Worm (Caenorhabditis elegans): ENCODE data around the gene C18E9.2.

Gene C18E9.2

ce11 chrII:8933693-8934432 lies 30.9 kb upstream of the C18E9.2 start, which contains the start of gene T21B10.3 (continued):
- TF ChIP-seq hsf-1 (GFP tag; IDR thresholded peaks at IDR 0.05) (peak; percentile 91), B0261.1 (tag; optimal IDR thresholded peaks at IDR 0.05) (no peak), F55B11.4 (tag; optimal IDR thresholded peaks at IDR 0.05; ENCODE audit: borderline replicate concordance, insufficient read depth) (no peak), C17E4.6 (GFP tag; IDR thresholded peaks at IDR 0.05) (peak; percentile 86), ekl-4 (GFP tag; IDR thresholded peaks at IDR 0.05) (peak; percentile 86), ztf-26 (tag; optimal IDR thresholded peaks at IDR 0.05) (no peak), ztf-22 (GFP tag; optimal IDR thresholded peaks at IDR 0.05) (no peak), dpff-1 (tag; optimal IDR thresholded peaks at IDR 0.05) (peak; percentile 54), T07F8.4 (tag; optimal IDR thresholded peaks at IDR 0.05) (no peak), F22D6.2 (tag; optimal IDR thresholded peaks at IDR 0.05) (no peak), ztf-6 (GFP tag; IDR thresholded peaks at IDR 0.05) (no peak), ztf-3 (GFP tag; optimal IDR thresholded peaks at IDR 0.05) (no peak), gei-17 (GFP tag; optimal IDR thresholded peaks at IDR 0.05) (peak; percentile 31), bed-1 (GFP tag; IDR thresholded peaks at IDR 0.05) (no peak), B0019.2 (GFP tag; conservative IDR thresholded peaks at IDR 0.05) (peak; percentile 89), mxl-1 (tag; optimal IDR thresholded peaks at IDR 0.05) (no peak), B0336.3 (GFP tag; IDR thresholded peaks at IDR 0.05) (peak; percentile 93), snpc-1.3 (tag; optimal IDR thresholded peaks at IDR 0.05; ENCODE audit: insufficient read depth) (peak; percentile 90), C06A6.2 (GFP tag; conservative IDR thresholded peaks at IDR 0.05) (0 out of 2 replicates have a peak, but pooled peaks have one; percentile 39), rcor-1 (GFP tag; IDR thresholded peaks at IDR 0.05) (peak; percentile 94), F33H1.4 (GFP tag; IDR thresholded peaks at IDR 0.05) (peak; percentile 99), attf-6 (GFP tag; IDR thresholded peaks at IDR 0.05) (peak; percentile 87), egl-44 (GFP tag; IDR thresholded peaks at IDR 0.05) (no peak), B0035.1 (tag; optimal IDR thresholded peaks at IDR 0.05) (peak; percentile 53), ccch-3 (GFP tag; optimal IDR thresholded peaks at IDR 0.05) (no peak), egrh-3 (GFP tag; IDR thresholded peaks at IDR 0.05) (peak; percentile 31; the same call in 1 of the 2 replicates), F57C9.4 (tag; optimal IDR thresholded peaks at IDR 0.05) (no peak), nhr-120 (GFP tag; IDR thresholded peaks at IDR 0.05) (no peak), aptf-2 (GFP tag; conservative IDR thresholded peaks at IDR 0.05) (peak; percentile 45; the same call in 1 of the 2 replicates), madf-3 (GFP tag; IDR thresholded peaks at IDR 0.05) (peak; percentile 93), nhr-90 (tag; optimal IDR thresholded peaks at IDR 0.05) (no peak), madf-10 (tag; optimal IDR thresholded peaks at IDR 0.05) (peak; percentile 62), fkh-3 (tag; optimal IDR thresholded peaks at IDR 0.05) (no peak), ceh-79 (tag; optimal IDR thresholded peaks at IDR 0.05) (no peak), mcd-1 (GFP tag; IDR thresholded peaks at IDR 0.05) (peak; percentile 79)

- peak; percentile 2 for TF ChIP-seq lsl-1 (GFP tag; optimal IDR thresholded peaks at IDR 0.05)
- TF ChIP-seq egl-18 (GFP tag; IDR thresholded peaks at IDR 0.05) = no peak
- peak; percentile 80 for TF ChIP-seq Y95B8A.8 (GFP tag; IDR thresholded peaks at IDR 0.05)
- TF ChIP-seq snpc-3.4 (tag; optimal IDR thresholded peaks at IDR 0.05) = peak; percentile 1
- TF ChIP-seq rec-8 (tag; optimal IDR thresholded peaks at IDR 0.05) = peak in 1 of 2 experiments; percentile 3
- TF ChIP-seq cebp-1 (GFP tag; IDR thresholded peaks at IDR 0.05) = no peak
- peak; percentile 31 for TF ChIP-seq cebp-1 (tag; optimal IDR thresholded peaks at IDR 0.05)
- peak; percentile 6 for TF ChIP-seq F10E7.11 (tag; optimal IDR thresholded peaks at IDR 0.05)
- peak; percentile 62; the same call in 1 of the 2 replicates for TF ChIP-seq nfyb-1 (GFP tag; IDR thresholded peaks at IDR 0.05)
- TF ChIP-seq lin-54 (GFP tag; optimal IDR thresholded peaks at IDR 0.05) = peak; percentile 9
- TF ChIP-seq F22D6.2 (tag; optimal IDR thresholded peaks at IDR 0.05) = no peak
- TF ChIP-seq xnd-1 (tag; optimal IDR thresholded peaks at IDR 0.05) = peak; percentile 24
- peak; percentile 32 for TF ChIP-seq unc-130 (GFP tag; optimal IDR thresholded peaks at IDR 0.05)
- no peak for TF ChIP-seq cebp-2 (GFP tag; IDR thresholded peaks at IDR 0.05)
Measured at ce11 chrII:8938907-8939622, 25.7 kb upstream of the C18E9.2 start.
